Worm (Caenorhabditis elegans): ENCODE results near the gene F38H4.5.

The F38H4.5 gene

DNA sequence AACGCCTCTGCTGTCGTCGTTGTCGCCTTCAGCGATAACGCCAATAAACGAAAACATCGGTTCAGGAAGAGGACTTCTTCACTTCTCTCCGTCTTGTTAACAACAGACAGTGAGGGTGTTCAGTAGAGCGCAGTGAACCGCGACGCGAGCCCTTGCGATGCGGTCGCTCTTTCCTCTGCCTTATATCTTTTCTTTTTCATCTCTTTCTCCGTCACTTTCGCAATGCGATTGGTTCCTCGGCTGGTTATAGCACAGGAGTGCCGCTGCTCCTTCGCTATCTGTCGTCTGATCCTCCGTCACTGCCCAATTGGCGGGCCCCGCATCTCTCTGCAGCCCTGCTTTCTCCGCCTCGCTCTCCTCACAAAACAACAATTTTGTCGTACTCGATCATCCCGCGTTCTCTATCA lies 5.2 kb downstream of the F38H4.5 start (continued):
- no peak for TF ChIP-seq tlp-1 (tag; optimal IDR thresholded peaks at IDR 0.05)
- TF ChIP-seq unc-86 (tag; optimal IDR thresholded peaks at IDR 0.05): peak; percentile 61
- TF ChIP-seq pax-3 (tag; optimal IDR thresholded peaks at IDR 0.05): peak; percentile 34
- TF ChIP-seq jun-1 (tag; optimal IDR thresholded peaks at IDR 0.05): peak; percentile 76
- no peak for TF ChIP-seq sox-4 (tag; optimal IDR thresholded peaks at IDR 0.05)
- no peak for TF ChIP-seq nhr-76 (tag; optimal IDR thresholded peaks at IDR 0.05)
- no peak for TF ChIP-seq aly-2 (tag; optimal IDR thresholded peaks at IDR 0.05)
- no peak for TF ChIP-seq blmp-1 (tag; optimal IDR thresholded peaks at IDR 0.05)
- TF ChIP-seq C16A3.4 (tag; optimal IDR thresholded peaks at IDR 0.05): peak; percentile 56
- TF ChIP-seq skn-1 (tag; optimal IDR thresholded peaks at IDR 0.05): peak; percentile 81
- no peak for TF ChIP-seq unc-30 (tag; optimal IDR thresholded peaks at IDR 0.05)

DNA sequence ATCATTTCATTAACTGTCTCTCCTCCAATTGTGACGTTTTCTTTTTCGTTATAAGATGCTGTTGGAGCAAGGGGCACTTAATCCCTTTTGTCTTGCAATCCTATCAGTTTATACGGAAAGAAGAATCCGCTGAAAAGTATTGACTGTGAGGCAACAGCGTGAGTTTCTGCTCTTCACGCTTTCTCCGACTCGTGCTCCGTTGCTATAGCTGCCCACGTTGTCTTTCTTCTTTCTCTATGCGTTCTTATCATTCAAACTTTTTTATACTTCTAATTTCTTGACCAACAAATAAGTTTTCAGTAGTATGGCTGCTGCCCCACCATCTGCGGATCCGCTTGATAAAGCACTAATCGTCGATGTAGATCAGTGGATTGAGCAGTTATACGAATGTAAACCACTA lies 6.2 kb downstream of the F38H4.5 start, which contains the start of gene let-92:
Gene let-92, plus strand, starts transcription at position 301 of the 400 bp plus-strand sequence.
- TF ChIP-seq sup-37 (GFP tag; optimal IDR thresholded peaks at IDR 0.05) (no peak), ces-1 (GFP tag; optimal IDR thresholded peaks at IDR 0.05) (no peak), isw-1 (GFP tag; IDR thresholded peaks at IDR 0.05) (no peak), nhr-20 (tag; optimal IDR thresholded peaks at IDR 0.05) (no peak), dpl-1 (GFP tag; optimal IDR thresholded peaks at IDR 0.05) (no peak), lin-39 (tag; optimal IDR thresholded peaks at IDR 0.05) (no peak), snu-23 (GFP tag; optimal IDR thresholded peaks at IDR 0.05) (no peak), hlh-17 (GFP tag; optimal IDR thresholded peaks at IDR 0.05; ENCODE audit: borderline replicate concordance) (no peak), zip-4 (GFP tag; optimal IDR thresholded peaks at IDR 0.05) (no peak), sox-4 (tag; optimal IDR thresholded peaks at IDR 0.05) (no peak)

DNA sequence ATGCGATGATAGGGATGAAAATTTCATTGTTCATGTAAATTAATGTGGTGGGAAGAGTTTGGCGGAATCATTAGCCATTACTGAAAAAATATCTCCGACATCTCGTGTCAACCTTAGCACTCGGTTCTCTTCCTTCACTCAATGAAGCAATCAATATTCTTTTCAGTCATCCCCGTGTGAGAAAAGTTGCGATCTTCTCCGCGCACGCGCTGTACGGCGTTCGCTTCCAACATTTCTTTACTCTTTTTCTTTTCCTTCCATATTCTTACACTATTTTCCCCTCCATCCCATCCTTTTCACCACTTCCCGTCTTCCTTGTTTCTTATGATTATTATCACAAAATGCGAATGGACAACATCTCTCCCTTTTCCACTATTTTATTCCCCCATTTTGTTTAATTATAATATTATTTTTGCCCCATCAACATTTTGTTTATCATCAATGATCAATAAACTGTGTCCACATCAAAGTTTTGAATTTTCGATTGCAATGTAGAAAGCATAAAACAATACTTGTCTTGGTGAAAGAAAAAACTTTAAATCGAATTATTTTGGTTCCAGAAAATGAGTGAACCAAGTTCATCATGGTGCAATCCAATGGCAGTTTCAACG lies 8.1 kb downstream of the F38H4.5 start, which contains the start of gene mob-1:
Gene mob-1, plus strand, starts transcription at position 561 of the 611 bp plus-strand sequence.
- TF ChIP-seq nhr-85 (tag): peak; percentile 9
- TF ChIP-seq ama-1 (optimal IDR thresholded peaks at IDR 0.05): no peak
- peak; percentile 35 for TF ChIP-seq blmp-1 (tag; optimal IDR thresholded peaks at IDR 0.05)
- no peak for TF ChIP-seq skn-1 (tag; optimal IDR thresholded peaks at IDR 0.05)
- TF ChIP-seq efl-1 (optimal IDR thresholded peaks at IDR 0.05): no peak
- peak in 1 of 2 experiments; percentile 70 for TF ChIP-seq efl-1 (GFP tag; optimal IDR thresholded peaks at IDR 0.05 in 1 of 2)
- peak; percentile 20 for TF ChIP-seq lin-14 (GFP tag; optimal IDR thresholded peaks at IDR 0.05)
- TF ChIP-seq fkh-10 (GFP tag; optimal IDR thresholded peaks at IDR 0.05): no peak
- no peak for TF ChIP-seq vab-15 (tag; optimal IDR thresholded peaks at IDR 0.05)
- peak; percentile 3 for TF ChIP-seq nhr-90 (tag; optimal IDR thresholded peaks at IDR 0.05; ENCODE audit: poor library complexity)

DNA sequence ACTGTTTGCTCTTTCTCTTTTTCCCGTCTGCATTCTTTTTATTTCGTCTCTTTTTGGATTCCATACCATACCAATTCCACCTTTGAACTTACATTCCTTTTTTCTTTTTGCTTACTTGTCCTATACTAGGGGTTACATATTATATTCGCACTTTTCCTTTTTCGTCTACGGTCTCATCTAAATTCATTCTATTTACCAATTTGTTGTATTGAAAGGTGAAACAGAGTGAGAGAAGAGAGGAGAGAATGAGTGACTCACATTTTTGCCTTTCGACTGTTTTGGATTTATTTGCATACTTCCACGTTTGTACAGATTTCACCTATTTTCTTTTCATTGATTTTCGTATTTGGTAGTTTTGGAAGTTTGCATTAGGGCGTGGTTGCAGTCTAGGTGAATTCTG lies 11.4 kb downstream of the F38H4.5 start:
- TF ChIP-seq blmp-1 (tag; optimal IDR thresholded peaks at IDR 0.05): peak; percentile 32
- TF ChIP-seq lin-39 (tag; optimal IDR thresholded peaks at IDR 0.05): no peak

DNA sequence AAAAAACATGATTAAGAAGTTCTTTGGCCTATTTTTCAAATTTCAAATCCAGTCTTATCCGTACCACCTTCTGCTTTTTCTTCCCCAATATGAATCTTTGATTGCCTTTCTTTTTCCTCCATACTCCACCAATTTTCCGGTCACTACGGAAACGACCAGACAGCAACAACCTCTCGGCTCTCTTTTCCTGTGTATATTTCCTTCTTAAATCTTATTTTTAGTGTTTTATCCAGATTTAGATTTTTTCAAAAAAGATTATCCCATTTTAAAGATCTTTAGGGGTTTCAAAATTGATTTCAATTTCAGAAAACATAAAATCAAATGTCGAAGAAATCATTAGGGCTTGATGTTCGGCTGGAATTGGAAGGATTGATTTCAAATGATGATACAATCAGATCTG lies 12.2 kb downstream of the F38H4.5 start, which contains the start of gene trpa-1:
Gene trpa-1, plus strand, starts transcription at position 301 of the 400 bp plus-strand sequence.
- TF ChIP-seq skn-1 (tag; optimal IDR thresholded peaks at IDR 0.05) (no peak), fkh-4 (tag; optimal IDR thresholded peaks at IDR 0.05; ENCODE audit: borderline replicate concordance) (no peak), F16B12.6 (tag; optimal IDR thresholded peaks at IDR 0.05) (no peak), lin-13 (GFP tag; optimal IDR thresholded peaks at IDR 0.05) (no peak), ceh-88 (GFP tag; IDR thresholded peaks at IDR 0.05) (no peak), lin-15B (tag; optimal IDR thresholded peaks at IDR 0.05) (no peak), snpc-4 (tag; optimal IDR thresholded peaks at IDR 0.05) (no peak), unc-130 (tag; optimal IDR thresholded peaks at IDR 0.05) (no peak), mab-9 (GFP tag; IDR thresholded peaks at IDR 0.05) (no peak), fos-1 (tag; optimal IDR thresholded peaks at IDR 0.05) (no peak), blmp-1 (tag; optimal IDR thresholded peaks at IDR 0.05) (no peak), irx-1 (tag; optimal IDR thresholded peaks at IDR 0.05) (no peak), hpl-2 (GFP tag; optimal IDR thresholded peaks at IDR 0.05) (no peak), nhr-237 (tag; optimal IDR thresholded peaks at IDR 0.05) (no peak), pag-3 (tag; optimal IDR thresholded peaks at IDR 0.05; ENCODE audit: borderline replicate concordance, insufficient read depth) (no peak), lsy-2 (tag; optimal IDR thresholded peaks at IDR 0.05) (no peak)

Measured in whole organism, L1 larva.